Fruit fly (Drosophila melanogaster): ENCODE results near the gene CG3597.
A peak's percentile ranks its signal among the peaks of the same experiment; 100 is the strongest.

Gene CG3597

DNA sequence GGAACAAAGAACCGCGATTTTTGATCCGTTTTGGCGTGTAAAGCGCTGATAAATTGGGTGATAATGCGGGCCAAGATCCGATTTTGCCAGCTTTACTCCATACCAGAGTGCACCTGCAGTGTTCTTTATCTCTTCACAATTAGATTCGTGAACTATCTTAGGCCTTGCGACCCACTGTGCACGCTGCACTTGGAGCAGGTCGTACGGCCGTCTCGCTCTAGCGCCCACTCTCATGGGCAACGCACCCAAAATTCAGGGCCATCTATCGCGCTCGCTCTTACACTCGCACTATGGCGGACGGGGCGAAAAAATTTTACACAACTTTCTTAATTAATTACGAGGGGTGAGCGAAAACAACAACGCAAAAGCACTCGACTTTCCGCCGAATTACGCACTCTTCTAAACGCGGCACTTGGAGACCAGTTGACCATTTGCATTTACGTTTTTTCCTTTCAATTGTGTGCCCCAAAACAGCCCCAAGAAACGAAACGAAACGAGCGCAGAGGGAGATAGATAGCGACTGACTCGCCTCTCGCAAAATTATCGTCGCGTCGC, 7.0 kb downstream of the CG3597 start (continued):
- no peak for TF ChIP-seq gro (GFP tag; optimal IDR thresholded peaks at IDR 0.05)
- no peak for TF ChIP-seq sob (GFP tag; IDR thresholded peaks at IDR 0.05)
- TF ChIP-seq Oli (tag; optimal IDR thresholded peaks at IDR 0.05): no peak
- no peak for TF ChIP-seq ase (GFP tag; IDR thresholded peaks at IDR 0.05)
- TF ChIP-seq prd (optimal IDR thresholded peaks at IDR 0.05): no peak
- TF ChIP-seq prd (GFP tag; IDR thresholded peaks at IDR 0.05): peak; percentile 34; the same call in 1 of the 3 replicates
- TF ChIP-seq CG6683 (GFP tag; optimal IDR thresholded peaks at IDR 0.05): no peak
- peak; percentile 20 for TF ChIP-seq sens (GFP tag)
- 0 out of 3 replicates have a peak, but pooled peaks have one; percentile 3 for TF ChIP-seq croc (GFP tag; conservative IDR thresholded peaks at IDR 0.05)
- TF ChIP-seq fd96Cb (tag; optimal IDR thresholded peaks at IDR 0.05): no peak
- no peak for TF ChIP-seq cwo (GFP tag; optimal IDR thresholded peaks at IDR 0.05)
- TF ChIP-seq CG32767 (GFP tag; IDR thresholded peaks at IDR 0.05): no peak
- TF ChIP-seq dmrt11E (tag; optimal IDR thresholded peaks at IDR 0.05): no peak
- TF ChIP-seq ap (GFP tag; IDR thresholded peaks at IDR 0.05): no peak
- no peak for TF ChIP-seq H2.0 (GFP tag; IDR thresholded peaks at IDR 0.05)
- TF ChIP-seq unpg (GFP tag; optimal IDR thresholded peaks at IDR 0.05): no peak
- no peak for TF ChIP-seq jing (GFP tag; optimal IDR thresholded peaks at IDR 0.05)
- TF ChIP-seq ssp (GFP tag; IDR thresholded peaks at IDR 0.05): no peak
- TF ChIP-seq CG12659 (GFP tag; optimal IDR thresholded peaks at IDR 0.05): no peak
- TF ChIP-seq CG4820 (GFP tag; optimal IDR thresholded peaks at IDR 0.05): no peak
- no peak for TF ChIP-seq CG11085 (GFP tag; IDR thresholded peaks at IDR 0.05)
- 0 out of 2 replicates have a peak, but pooled peaks have one; percentile 9 for TF ChIP-seq chm (GFP tag; IDR thresholded peaks at IDR 0.05)
- TF ChIP-seq CG18011 (GFP tag; optimal IDR thresholded peaks at IDR 0.05): no peak
- peak in 1 of 2 experiments; percentile 27 for TF ChIP-seq tll (GFP tag; optimal IDR thresholded peaks at IDR 0.05)
- TF ChIP-seq hb (GFP tag; IDR thresholded peaks at IDR 0.05; ENCODE audit: partially characterized antibody): peak; percentile 63; the same call in 1 of the 3 replicates
- TF ChIP-seq CG13424 (tag; optimal IDR thresholded peaks at IDR 0.05): no peak
- TF ChIP-seq ac (GFP tag; optimal IDR thresholded peaks at IDR 0.05): no peak
- no peak for TF ChIP-seq CG11723 (GFP tag; optimal IDR thresholded peaks at IDR 0.05)
- TF ChIP-seq Hr39 (optimal IDR thresholded peaks at IDR 0.05): no peak
- TF ChIP-seq yki (optimal IDR thresholded peaks at IDR 0.05): no peak
- TF ChIP-seq tap (tag; optimal IDR thresholded peaks at IDR 0.05): no peak
- TF ChIP-seq slbo (GFP tag; IDR thresholded peaks at IDR 0.05): peak; percentile 41
- TF ChIP-seq CG31388 (GFP tag; optimal IDR thresholded peaks at IDR 0.05): no peak
- TF ChIP-seq Fer1 (GFP tag; optimal IDR thresholded peaks at IDR 0.05): no peak
- TF ChIP-seq Med (GFP tag): peak; percentile 84
- no peak for TF ChIP-seq CG10366 (GFP tag; IDR thresholded peaks at IDR 0.05)
- no peak for TF ChIP-seq stwl (tag; optimal IDR thresholded peaks at IDR 0.05)
- no peak for TF ChIP-seq seq (GFP tag; IDR thresholded peaks at IDR 0.05)
- no peak for TF ChIP-seq CG12219 (GFP tag; optimal IDR thresholded peaks at IDR 0.05)
- TF ChIP-seq Gsc (GFP tag; IDR thresholded peaks at IDR 0.05): no peak
- TF ChIP-seq zen2 (GFP tag; IDR thresholded peaks at IDR 0.05; ENCODE audit: partially characterized antibody): no peak
- peak; percentile 51 for TF ChIP-seq cg (GFP tag; optimal IDR thresholded peaks at IDR 0.05)
- TF ChIP-seq E2f1 (GFP tag; IDR thresholded peaks at IDR 0.05): no peak
- no peak for TF ChIP-seq Sox102F (GFP tag; optimal IDR thresholded peaks at IDR 0.05)
- TF ChIP-seq CG1024 (GFP tag; IDR thresholded peaks at IDR 0.05): no peak
- no peak for TF ChIP-seq C15 (GFP tag; IDR thresholded peaks at IDR 0.05)
- TF ChIP-seq ewg (GFP tag; optimal IDR thresholded peaks at IDR 0.05): no peak
- no peak for TF ChIP-seq Elba2 (GFP tag; optimal IDR thresholded peaks at IDR 0.05)
- TF ChIP-seq cas (GFP tag; IDR thresholded peaks at IDR 0.05): no peak
- TF ChIP-seq CG15011 (GFP tag; optimal IDR thresholded peaks at IDR 0.05): no peak
- TF ChIP-seq pnt (GFP tag; optimal IDR thresholded peaks at IDR 0.05): no peak
- 0 out of 4 replicates have a peak, but pooled peaks have one; percentile 33 for TF ChIP-seq Dll (GFP tag; IDR thresholded peaks at IDR 0.05; ENCODE audit: partially characterized antibody)
